Worm (Caenorhabditis elegans) whole organism, L3 larva: ENCODE measurements around the gene del-1.

Source experiments
- ama-1 ChIP-seq: fragments of 150-350 bp; optimal IDR thresholded peaks from 2 replicates; lab custom pipeline; 2018
- nhr-28 ChIP-seq: fragments of 150-350 bp; optimal IDR thresholded peaks from 2 replicates; lab custom pipeline; 2014; ENCODE audit warnings: missing biosample characterization, missing genetic modification characterization
- pqm-1 ChIP-seq: fragments of 150-350 bp; optimal IDR thresholded peaks from 2 replicates; lab custom pipeline; 2017; ENCODE audit warnings: missing biosample characterization, missing genetic modification characterization, inconsistent platforms

DNA sequence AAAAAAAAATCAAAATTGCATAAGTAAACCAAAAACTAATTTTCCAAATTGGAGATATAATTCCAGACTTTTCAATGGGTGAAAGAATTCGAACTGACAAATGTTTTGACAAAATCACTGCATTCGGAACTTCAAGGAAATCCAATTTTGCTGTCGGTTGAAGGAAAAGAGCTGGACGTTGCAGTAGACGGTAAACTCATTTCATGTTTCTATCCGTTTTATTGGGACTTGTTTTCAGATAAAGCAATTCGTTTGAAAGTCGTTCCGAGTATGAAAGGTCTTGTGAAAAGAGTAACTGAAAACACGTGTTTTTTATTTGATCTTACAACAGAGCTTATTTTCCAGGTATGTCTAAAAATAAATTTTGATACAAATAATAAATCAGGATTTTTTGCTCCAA lies 48.3 kb downstream of the del-1 start:
- TF ChIP-seq pqm-1 (tag; lab: Kevin White, UChicago): no peak
- TF ChIP-seq ama-1: no peak
- no peak for TF ChIP-seq nhr-28 (tag; lab: Kevin White, UChicago)
